Worm (Caenorhabditis elegans) whole organism, L1 larva: ENCODE data around the gene vps-26.

Experiments used
- C04F5.9 ChIP-seq: sonication (generic microtip); optimal IDR thresholded peaks from 2 replicates; lab custom pipeline; 2016; ENCODE audit warnings: missing genetic modification characterization, missing compliant biosample characterization
- C16A3.4 ChIP-seq: fragments of 150-350 bp; optimal IDR thresholded peaks from 2 replicates; lab custom pipeline; 2014; ENCODE audit warnings: missing biosample characterization, missing genetic modification characterization
- F16B12.6 ChIP-seq: fragments of 150-350 bp; optimal IDR thresholded peaks from 2 replicates; lab custom pipeline; 2014; ENCODE audit warnings: missing biosample characterization, missing genetic modification characterization
- aha-1 ChIP-seq: fragments of 150-350 bp; optimal IDR thresholded peaks from 2 replicates; lab custom pipeline; 2014; ENCODE audit warnings: missing biosample characterization, missing genetic modification characterization
- alr-1 ChIP-seq: fragments of 200-800 bp; sonication (Bioruptor generic); optimal IDR thresholded peaks from 2 replicates; lab custom pipeline; 2018; ENCODE audit warnings: borderline replicate concordance, mild to moderate bottlenecking, missing genetic modification characterization, missing compliant biosample characterization
- blmp-1 ChIP-seq: fragments of 150-350 bp; optimal IDR thresholded peaks from 2 replicates; lab custom pipeline; 2014; ENCODE audit warnings: missing biosample characterization, missing genetic modification characterization
- ceh-63 ChIP-seq: fragments of 200-800 bp; sonication (Bioruptor generic); optimal IDR thresholded peaks from 2 replicates; lab custom pipeline; 2018; ENCODE audit warnings: mild to moderate bottlenecking, missing genetic modification characterization, missing compliant biosample characterization
- ceh-82 ChIP-seq, 3 experiments: fragments of 150-350 bp in 1 of 3; sonication (generic microtip) in 2 of 3; optimal IDR thresholded peaks; 2 replicates each; lab custom pipeline; 2014 to 2017; ENCODE audit warnings: missing biosample characterization in 3 of 3, missing genetic modification characterization in 3 of 3
- ceh-88 ChIP-seq: fragments of 200-800 bp; sonication (Bioruptor generic); IDR thresholded peaks from 2 replicates; pipeline ENCODE4 v1.3.6; 2022; ENCODE audit warnings: missing genetic modification characterization, missing compliant biosample characterization
- dpl-1 ChIP-seq, 3 experiments: fragments of 150-350 bp in 2 of 3; sonication (generic microtip) in 1 of 3; optimal IDR thresholded peaks; 2 replicates each; lab custom pipeline; 2014 to 2017; ENCODE audit warnings: missing biosample characterization in 3 of 3, missing genetic modification characterization in 3 of 3, missing genetic modification reagents in 3 of 3
- dsc-1 ChIP-seq: sonication (generic microtip); optimal IDR thresholded peaks from 2 replicates; lab custom pipeline; 2016; ENCODE audit warnings: mild to moderate bottlenecking, missing genetic modification characterization, missing compliant biosample characterization
- efl-1 ChIP-seq, 4 experiments: fragments of 150-350 bp; optimal IDR thresholded peaks in 3 of 4; peaks in 1 of 4; 1 replicate in 1 of 4; 2 replicates in 3 of 4; lab custom pipeline; 2014; ENCODE audit warnings: missing biosample characterization in 2 of 4, missing genetic modification characterization in 2 of 4, missing genetic modification reagents in 2 of 4
- efl-3 ChIP-seq: fragments of 200-800 bp; sonication (Bioruptor generic); optimal IDR thresholded peaks from 2 replicates; lab custom pipeline; 2018; ENCODE audit warnings: mild to moderate bottlenecking, missing genetic modification characterization, missing compliant biosample characterization
- elt-2 ChIP-seq: sonication (generic microtip); optimal IDR thresholded peaks from 2 replicates; lab custom pipeline; 2016; ENCODE audit warnings: missing genetic modification characterization, mild to moderate bottlenecking, inconsistent platforms, missing compliant biosample characterization, missing genetic modification reagents
- elt-3 ChIP-seq, 6 experiments: fragments of 150-350 bp in 1 of 6; sonication (generic microtip); optimal IDR thresholded peaks; 2 replicates each; lab custom pipeline; 2017 to 2018; ENCODE audit warnings: missing biosample characterization in 6 of 6, missing genetic modification characterization in 6 of 6, inconsistent platforms in 1 of 6
- fkh-8 ChIP-seq: sonication (generic microtip); optimal IDR thresholded peaks from 2 replicates; lab custom pipeline; 2016; ENCODE audit warnings: mild to moderate bottlenecking, missing genetic modification characterization, missing compliant biosample characterization
- isw-1 ChIP-seq: fragments of 200-800 bp; sonication (Bioruptor generic); IDR thresholded peaks from 2 replicates; pipeline ENCODE4 v1.3.6; 2022; ENCODE audit warnings: missing genetic modification characterization, missing compliant biosample characterization
- jun-1 ChIP-seq: fragments of 150-350 bp; optimal IDR thresholded peaks from 2 replicates; lab custom pipeline; 2014; ENCODE audit warnings: missing biosample characterization, missing genetic modification reagents, missing genetic modification characterization
- lin-35 ChIP-seq, 2 experiments: fragments of 150-350 bp; optimal IDR thresholded peaks; 2 replicates each; lab custom pipeline; 2014; ENCODE audit warnings: missing biosample characterization in 2 of 2, missing genetic modification characterization in 2 of 2, missing genetic modification reagents in 2 of 2
- lsy-2 ChIP-seq, 2 experiments: fragments of 150-350 bp; optimal IDR thresholded peaks; 2 replicates each; lab custom pipeline; 2014; ENCODE audit warnings: missing biosample characterization in 2 of 2, missing genetic modification characterization in 2 of 2
- mdl-1 ChIP-seq, 2 experiments: fragments of 150-350 bp; optimal IDR thresholded peaks; 2 replicates each; lab custom pipeline; 2014 to 2017; ENCODE audit warnings: missing biosample characterization in 2 of 2, missing genetic modification characterization in 2 of 2, inconsistent platforms in 1 of 2
- mef-2 ChIP-seq: fragments of 150-350 bp; optimal IDR thresholded peaks from 2 replicates; lab custom pipeline; 2014; ENCODE audit warnings: missing biosample characterization, missing genetic modification characterization
- mep-1 ChIP-seq: fragments of 150-350 bp; optimal IDR thresholded peaks from 2 replicates; lab custom pipeline; 2014; ENCODE audit warnings: missing biosample characterization, missing genetic modification characterization
- nhr-20 ChIP-seq: sonication (generic microtip); optimal IDR thresholded peaks from 2 replicates; lab custom pipeline; 2016; ENCODE audit warnings: mild to moderate bottlenecking, missing genetic modification characterization, missing compliant biosample characterization
- nhr-47 ChIP-seq: sonication (generic microtip); optimal IDR thresholded peaks from 2 replicates; lab custom pipeline; 2016; ENCODE audit warnings: mild to moderate bottlenecking, missing genetic modification characterization, moderate library complexity, missing compliant biosample characterization
- nhr-71 ChIP-seq: sonication (generic microtip); optimal IDR thresholded peaks from 2 replicates; lab custom pipeline; 2016; ENCODE audit warnings: mild to moderate bottlenecking, missing genetic modification characterization, moderate library complexity, missing compliant biosample characterization
- nhr-77 ChIP-seq: fragments of 150-350 bp; optimal IDR thresholded peaks from 2 replicates; lab custom pipeline; 2014; ENCODE audit warnings: missing biosample characterization, missing genetic modification characterization
- nhr-84 ChIP-seq: sonication (generic microtip); optimal IDR thresholded peaks from 2 replicates; lab custom pipeline; 2017; ENCODE audit warnings: missing biosample characterization, missing genetic modification characterization
- nhr-85 ChIP-seq: sonication (generic microtip); peaks from one replicate; lab custom pipeline; 2016; ENCODE audit warnings: missing genetic modification characterization, inconsistent platforms, missing compliant biosample characterization
- pax-3 ChIP-seq: fragments of 200-800 bp; sonication (Bioruptor generic); optimal IDR thresholded peaks from 2 replicates; lab custom pipeline; 2018; ENCODE audit warnings: mild to moderate bottlenecking, missing genetic modification characterization, moderate library complexity, missing compliant biosample characterization
- rnt-1 ChIP-seq: sonication (generic microtip); optimal IDR thresholded peaks from 2 replicates; lab custom pipeline; 2016; ENCODE audit warnings: mild to moderate bottlenecking, missing genetic modification characterization, moderate library complexity, missing compliant biosample characterization
- skn-1 ChIP-seq: fragments of 150-350 bp; optimal IDR thresholded peaks from 2 replicates; lab custom pipeline; 2014; ENCODE audit warnings: missing biosample characterization, missing genetic modification characterization
- snpc-4 ChIP-seq: fragments of 150-350 bp; optimal IDR thresholded peaks from 2 replicates; lab custom pipeline; 2014; ENCODE audit warnings: missing biosample characterization, missing genetic modification characterization
- snu-23 ChIP-seq: sonication (generic microtip); optimal IDR thresholded peaks from 2 replicates; lab custom pipeline; 2016; ENCODE audit warnings: missing genetic modification characterization, missing compliant biosample characterization
- sox-4 ChIP-seq: sonication (generic microtip); optimal IDR thresholded peaks from 2 replicates; lab custom pipeline; 2016; ENCODE audit warnings: missing genetic modification characterization, missing compliant biosample characterization
- swsn-7 ChIP-seq: sonication (generic microtip); optimal IDR thresholded peaks from 2 replicates; lab custom pipeline; 2016; ENCODE audit warnings: missing genetic modification characterization, missing compliant biosample characterization
- unc-130 ChIP-seq: fragments of 150-350 bp; optimal IDR thresholded peaks from 2 replicates; lab custom pipeline; 2017; ENCODE audit warnings: missing biosample characterization, missing genetic modification characterization, inconsistent platforms
- unc-86 ChIP-seq: sonication (generic microtip); optimal IDR thresholded peaks from 2 replicates; lab custom pipeline; 2016; ENCODE audit warnings: missing genetic modification characterization, missing compliant biosample characterization
- xbp-1 ChIP-seq: sonication (generic microtip); optimal IDR thresholded peaks from 2 replicates; lab custom pipeline; 2016; ENCODE audit warnings: missing genetic modification characterization, missing compliant biosample characterization
- zag-1 ChIP-seq: fragments of 150-350 bp; optimal IDR thresholded peaks from 2 replicates; lab custom pipeline; 2014; ENCODE audit warnings: missing biosample characterization, missing genetic modification characterization

The vps-26 gene

ce11 chrIV:9318147-9318546 is 23.4 kb downstream of the vps-26 start:
- TF ChIP-seq alr-1 (no peak), elt-2 (tag; lab: Kevin White, UChicago) (no peak), unc-86 (no peak), snpc-4 (tag; lab: Kevin White, UChicago) (no peak), F16B12.6 (no peak), ceh-63 (GFP tag; lab: Kevin White, UChicago) (no peak), isw-1 (no peak), mef-2 (tag; lab: Kevin White, UChicago) (no peak), sox-4 (tag; lab: Kevin White, UChicago) (no peak), pax-3 (tag; lab: Kevin White, UChicago) (no peak), jun-1 (tag; lab: Kevin White, UChicago) (no peak), fkh-8 (tag; lab: Kevin White, UChicago) (no peak), mep-1 (tag; lab: Kevin White, UChicago) (no peak), blmp-1 (tag; lab: Kevin White, UChicago) (no peak), zag-1 (tag; lab: Kevin White, UChicago) (no peak)
- TF ChIP-seq, all 84 proteins: peak for 0

- TF ChIP-seq efl-1 (optimal IDR thresholded peaks at IDR 0.05; lab: Kevin White, UChicago) (peak; percentile 52 to 58), efl-1 (GFP tag; optimal IDR thresholded peaks at IDR 0.05 in 1 of 2; lab: Kevin White, UChicago) (peak; percentile 36 to 94), aha-1 (tag; lab: Kevin White, UChicago) (no peak), nhr-20 (tag; lab: Kevin White, UChicago) (peak; percentile 30), lin-35 (GFP tag; optimal IDR thresholded peaks at IDR 0.05; lab: Kevin White, UChicago) (peak; percentile 30 to 53), rnt-1 (tag; lab: Kevin White, UChicago) (peak; percentile 48), nhr-77 (tag; lab: Kevin White, UChicago) (no peak), dsc-1 (tag; lab: Kevin White, UChicago) (peak; percentile 7), lsy-2 (tag; optimal IDR thresholded peaks at IDR 0.05; lab: Kevin White, UChicago) (peak in 1 of 2 experiments; percentile 39), swsn-7 (tag; lab: Kevin White, UChicago) (peak; percentile 37), nhr-84 (tag; lab: Kevin White, UChicago) (no peak), ceh-82 (tag; optimal IDR thresholded peaks at IDR 0.05; lab: Kevin White, UChicago) (peak in 2 of 3 experiments; percentile 19 to 41), blmp-1 (tag; lab: Kevin White, UChicago) (peak; percentile 25), mdl-1 (tag; optimal IDR thresholded peaks at IDR 0.05; lab: Kevin White, UChicago) (peak in 1 of 2 experiments; percentile 20), elt-3 (tag; optimal IDR thresholded peaks at IDR 0.05; lab: Kevin White, UChicago) (no peak), C16A3.4 (tag; lab: Kevin White, UChicago) (peak; percentile 45), ceh-88 (GFP tag; lab: Robert Waterston, UW) (no peak), C04F5.9 (no peak), xbp-1 (tag; lab: Kevin White, UChicago) (peak; percentile 36), dpl-1 (GFP tag; optimal IDR thresholded peaks at IDR 0.05; lab: Kevin White, UChicago) (peak; percentile 11 to 48 (median 47)), nhr-71 (tag; lab: Kevin White, UChicago) (peak; percentile 56), unc-130 (peak; percentile 61), efl-3 (GFP tag; lab: Kevin White, UChicago) (no peak), skn-1 (tag; lab: Kevin White, UChicago) (peak; percentile 98), nhr-85 (peak; percentile 69), snu-23 (GFP tag; lab: Kevin White, UChicago) (peak; percentile 47), ceh-63 (GFP tag; lab: Kevin White, UChicago) (no peak), elt-2 (tag; lab: Kevin White, UChicago) (peak; percentile 4), nhr-47 (tag; lab: Kevin White, UChicago) (peak; percentile 37)
- TF ChIP-seq, all 84 proteins: peak for 20
Measured at ce11 chrIV:9316068-9316681, 25.4 kb downstream of the vps-26 start, which contains the start of the genes F49C12.9 and rpn-7. Gene F49C12.9 (minus strand): TSS chrIV:9316215. Gene rpn-7 (plus strand): TSS chrIV:9316631.
